Fruit fly (Drosophila melanogaster) whole organism, embryonic: Measurements from ENCODE around the gene Klp68D.

ENCODE experiments used
- Aef1 ChIP-seq: fragments of 200-800 bp; sonication (Bioruptor generic); IDR thresholded peaks from 3 replicates; pipeline ENCODE4 v1.3.6; 2022; ENCODE audit warnings: missing biosample characterization, missing genetic modification characterization
- BEAF-32 ChIP-seq: fragments of 200-800 bp; sonication (Bioruptor generic); optimal IDR thresholded peaks from 3 replicates; lab custom pipeline; 2017; ENCODE audit warnings: missing biosample characterization, missing genetic modification characterization, mild to moderate bottlenecking, moderate library complexity, missing genetic modification reagents
- CG10267 ChIP-seq: fragments of 200-800 bp; sonication (Bioruptor generic); optimal IDR thresholded peaks from 2 replicates; lab custom pipeline; 2018; ENCODE audit warnings: missing biosample characterization, mild to moderate bottlenecking, missing genetic modification characterization, moderate library complexity
- CG11085 ChIP-seq: fragments of 200-800 bp; sonication (Bioruptor generic); IDR thresholded peaks from 2 replicates; pipeline ENCODE4 v1.3.6; 2022; ENCODE audit warnings: missing biosample characterization, missing genetic modification characterization
- CG12155 ChIP-seq: fragments of 200-800 bp; sonication (Bioruptor generic); optimal IDR thresholded peaks from 3 replicates; lab custom pipeline; 2016; ENCODE audit warnings: missing biosample characterization, missing genetic modification characterization
- CG12659 ChIP-seq: fragments of 200-800 bp; sonication (Bioruptor generic); optimal IDR thresholded peaks from 3 replicates; lab custom pipeline; 2017; ENCODE audit warnings: mild to moderate bottlenecking, missing biosample characterization, missing genetic modification reagents, missing genetic modification characterization
- CG13287 ChIP-seq: fragments of 200-800 bp; sonication (Bioruptor generic); IDR thresholded peaks from 2 replicates; pipeline ENCODE4 v1.3.6; 2022; ENCODE audit warnings: missing biosample characterization, missing genetic modification characterization; ENCODE audit not compliant: partially characterized antibody
- CG13624 ChIP-seq: fragments of 200-800 bp; sonication (Bioruptor generic); optimal IDR thresholded peaks from 2 replicates; lab custom pipeline; 2016; ENCODE audit warnings: missing biosample characterization, missing genetic modification characterization
- CG15479 ChIP-seq: fragments of 200-800 bp; sonication (Bioruptor generic); optimal IDR thresholded peaks from 3 replicates; lab custom pipeline; 2019; ENCODE audit warnings: missing biosample characterization, mild to moderate bottlenecking, missing genetic modification characterization, moderate library complexity
- CG2875 ChIP-seq: fragments of 200-800 bp; sonication (Bioruptor generic); optimal IDR thresholded peaks from 2 replicates; lab custom pipeline; 2017; ENCODE audit warnings: missing biosample characterization, mild to moderate bottlenecking, missing genetic modification characterization, missing genetic modification reagents
- CG34376 ChIP-seq: fragments of 200-800 bp; sonication (Bioruptor generic); optimal IDR thresholded peaks from 2 replicates; lab custom pipeline; 2018; ENCODE audit warnings: missing biosample characterization, mild to moderate bottlenecking, missing genetic modification characterization
- CG34422 ChIP-seq: fragments of 200-800 bp; sonication (Bioruptor generic); IDR thresholded peaks from 3 replicates; pipeline ENCODE4 v1.3.6; 2022; ENCODE audit warnings: missing biosample characterization, missing genetic modification characterization
- CG6765 ChIP-seq: fragments of 200-800 bp; sonication (Bioruptor generic); optimal IDR thresholded peaks from 3 replicates; lab custom pipeline; 2017; ENCODE audit warnings: missing biosample characterization, mild to moderate bottlenecking, missing genetic modification characterization
- CG7963 ChIP-seq: fragments of 200-800 bp; sonication (Bioruptor generic); IDR thresholded peaks from 3 replicates; pipeline ENCODE4 v1.3.6; 2022; ENCODE audit warnings: missing biosample characterization, missing genetic modification characterization; ENCODE audit not compliant: partially characterized antibody
- CG7987 ChIP-seq: fragments of 200-800 bp; sonication (Bioruptor generic); optimal IDR thresholded peaks from 2 replicates; lab custom pipeline; 2018; ENCODE audit warnings: missing biosample characterization, mild to moderate bottlenecking, missing genetic modification characterization, moderate library complexity
- CG8924 ChIP-seq: fragments of 200-800 bp; optimal IDR thresholded peaks from 3 replicates; lab custom pipeline; 2019; ENCODE audit warnings: missing biosample characterization, mild to moderate bottlenecking, missing genetic modification characterization, moderate library complexity
- CG9932 ChIP-seq: fragments of 200-800 bp; sonication (Bioruptor generic); IDR thresholded peaks from 2 replicates; pipeline ENCODE4 v1.3.6; 2022; ENCODE audit warnings: missing biosample characterization, missing genetic modification characterization
- Ets97D ChIP-seq: fragments of 200-800 bp; sonication (Bioruptor generic); optimal IDR thresholded peaks from 3 replicates; lab custom pipeline; 2016; ENCODE audit warnings: missing biosample characterization, missing genetic modification characterization
- Fer3 ChIP-seq: fragments of 200-800 bp; sonication (Bioruptor generic); optimal IDR thresholded peaks from 2 replicates; lab custom pipeline; 2018; ENCODE audit warnings: missing biosample characterization, mild to moderate bottlenecking, missing genetic modification characterization, moderate library complexity
- HLH54F ChIP-seq: fragments of 200-800 bp; sonication (Bioruptor generic); optimal IDR thresholded peaks from 3 replicates; lab custom pipeline; 2016; ENCODE audit warnings: missing biosample characterization, missing genetic modification characterization
- Hmr ChIP-seq: fragments of 200-800 bp; sonication (Bioruptor generic); optimal IDR thresholded peaks from 3 replicates; lab custom pipeline; 2017; ENCODE audit warnings: mild to moderate bottlenecking, missing biosample characterization, missing genetic modification reagents, missing genetic modification characterization
- Med ChIP-seq: fragments of 200-800 bp; sonication (Bioruptor generic); peaks from one replicate; lab custom pipeline; 2016; ENCODE audit warnings: missing biosample characterization, missing genetic modification characterization, mild to moderate bottlenecking, inconsistent platforms, moderate library complexity
- Optix ChIP-seq: fragments of 200-800 bp; sonication (Bioruptor generic); IDR thresholded peaks from 3 replicates; pipeline ENCODE4 v1.3.6; 2022; ENCODE audit warnings: missing biosample characterization, missing genetic modification characterization
- Tbp ChIP-seq: fragments of >200 bp; optimal IDR thresholded peaks from 2 replicates; lab custom pipeline; 2018; ENCODE audit warnings: missing biosample characterization, missing genetic modification characterization
- Trl ChIP-seq, 3 experiments: fragments of >200 bp in 2 of 3; fragments of 200-800 bp in 1 of 3; sonication (Bioruptor generic) in 1 of 3; optimal IDR thresholded peaks; 2 replicates in 1 of 3; 3 replicates in 2 of 3; lab custom pipeline; 2016 to 2017; ENCODE audit warnings: missing biosample characterization in 1 of 3, missing genetic modification characterization in 1 of 3
- bab2 ChIP-seq: fragments of 200-800 bp; sonication (Bioruptor generic); optimal IDR thresholded peaks from 2 replicates; lab custom pipeline; 2016; ENCODE audit warnings: missing biosample characterization, missing genetic modification characterization
- cg ChIP-seq: fragments of 200-800 bp; sonication (Bioruptor generic); optimal IDR thresholded peaks from 3 replicates; lab custom pipeline; 2019; ENCODE audit warnings: missing biosample characterization, mild to moderate bottlenecking, missing genetic modification characterization, moderate library complexity
- chinmo ChIP-seq: fragments of 200-800 bp; sonication (Bioruptor generic); IDR thresholded peaks from 4 replicates; pipeline ENCODE4 v1.3.6; 2022; ENCODE audit warnings: missing biosample characterization, missing genetic modification characterization; ENCODE audit not compliant: partially characterized antibody
- crp ChIP-seq, 2 experiments: fragments of 200-800 bp; sonication (Bioruptor generic); optimal IDR thresholded peaks; 2 replicates in 1 of 2; 3 replicates in 1 of 2; lab custom pipeline; 2017; ENCODE audit warnings: missing biosample characterization in 2 of 2, missing genetic modification characterization in 2 of 2, mild to moderate bottlenecking in 1 of 2, moderate library complexity in 1 of 2
- danr ChIP-seq: fragments of 200-800 bp; sonication (Bioruptor generic); IDR thresholded peaks from 2 replicates; pipeline ENCODE4 v1.3.6; 2022; ENCODE audit warnings: missing biosample characterization, missing genetic modification characterization
- dmrt99B ChIP-seq: fragments of 200-800 bp; sonication (Bioruptor generic); optimal IDR thresholded peaks from 2 replicates; lab custom pipeline; 2018; ENCODE audit warnings: missing biosample characterization, mild to moderate bottlenecking, missing genetic modification characterization, moderate library complexity
- esg ChIP-seq: fragments of 200-800 bp; sonication (Bioruptor generic); conservative IDR thresholded peaks from 2 replicates; pipeline ENCODE4 v1.3.6; 2022; ENCODE audit warnings: missing biosample characterization, missing genetic modification characterization
- eve ChIP-seq, 2 experiments: fragments of >200 bp; optimal IDR thresholded peaks; 2 replicates each; lab custom pipeline; 2017; ENCODE audit warnings: missing biosample characterization in 2 of 2, missing genetic modification characterization in 2 of 2
- kah ChIP-seq: fragments of 200-800 bp; sonication (Bioruptor generic); optimal IDR thresholded peaks from 2 replicates; lab custom pipeline; 2018; ENCODE audit warnings: missing biosample characterization, mild to moderate bottlenecking, missing genetic modification characterization
- lbe ChIP-seq: fragments of 200-800 bp; sonication (Bioruptor generic); optimal IDR thresholded peaks from 2 replicates; lab custom pipeline; 2016; ENCODE audit warnings: missing biosample characterization, mild to moderate bottlenecking, missing genetic modification characterization
- mirr ChIP-seq: fragments of 200-800 bp; sonication (Bioruptor generic); optimal IDR thresholded peaks from 3 replicates; lab custom pipeline; 2018; ENCODE audit warnings: missing biosample characterization, mild to moderate bottlenecking, missing genetic modification characterization
- nau ChIP-seq: fragments of 200-800 bp; sonication (Bioruptor generic); optimal IDR thresholded peaks from 3 replicates; lab custom pipeline; 2017; ENCODE audit warnings: missing biosample characterization, mild to moderate bottlenecking, missing genetic modification characterization, missing genetic modification reagents
- pho ChIP-seq: fragments of 200-800 bp; sonication (Bioruptor generic); optimal IDR thresholded peaks from 2 replicates; lab custom pipeline; 2016; ENCODE audit warnings: missing biosample characterization, missing genetic modification characterization
- pita ChIP-seq: fragments of 200-800 bp; sonication (Bioruptor generic); optimal IDR thresholded peaks from 2 replicates; lab custom pipeline; 2017; ENCODE audit warnings: missing biosample characterization, mild to moderate bottlenecking, missing genetic modification characterization
- pnt ChIP-seq: fragments of 200-800 bp; sonication (Bioruptor generic); optimal IDR thresholded peaks from 3 replicates; lab custom pipeline; 2016; ENCODE audit warnings: missing biosample characterization, missing genetic modification characterization
- psq ChIP-seq: fragments of 200-800 bp; sonication (Bioruptor generic); optimal IDR thresholded peaks from 2 replicates; lab custom pipeline; 2017; ENCODE audit warnings: missing biosample characterization, missing genetic modification characterization
- sens ChIP-seq: fragments of 200-800 bp; sonication (Bioruptor generic); peaks from one replicate; lab custom pipeline; 2016; ENCODE audit warnings: missing biosample characterization, missing genetic modification characterization
- seq ChIP-seq: fragments of 200-800 bp; sonication (Bioruptor generic); IDR thresholded peaks from 2 replicates; pipeline ENCODE4 v1.3.6; 2022; ENCODE audit warnings: missing biosample characterization, missing genetic modification characterization
- shn ChIP-seq: fragments of 200-800 bp; sonication (Bioruptor generic); optimal IDR thresholded peaks from 3 replicates; lab custom pipeline; 2016; ENCODE audit warnings: missing biosample characterization, missing genetic modification characterization
- sug ChIP-seq: fragments of 200-800 bp; optimal IDR thresholded peaks from 2 replicates; lab custom pipeline; 2019; ENCODE audit warnings: missing biosample characterization, mild to moderate bottlenecking, missing genetic modification characterization, moderate library complexity
- tna ChIP-seq: fragments of 200-800 bp; sonication (Bioruptor generic); IDR thresholded peaks from 2 replicates; pipeline ENCODE4 v1.3.6; 2022; ENCODE audit warnings: missing biosample characterization, missing genetic modification characterization; ENCODE audit not compliant: partially characterized antibody
- vvl ChIP-seq: fragments of 200-800 bp; sonication (Bioruptor generic); IDR thresholded peaks from 2 replicates; pipeline ENCODE4 v1.3.6; 2022; ENCODE audit warnings: missing biosample characterization, missing genetic modification characterization
- zen ChIP-seq: fragments of 200-800 bp; sonication (Bioruptor generic); optimal IDR thresholded peaks from 3 replicates; lab custom pipeline; 2018; ENCODE audit warnings: missing biosample characterization, mild to moderate bottlenecking, missing genetic modification characterization, moderate library complexity

The Klp68D gene

dm6 chr3L:11788195-11788594, 7.2 kb upstream of the Klp68D start (continued):
- TF ChIP-seq CG10267 (no peak), bab2 (GFP tag; lab: Kevin White, UChicago) (no peak)

- peak; percentile 77 for TF ChIP-seq psq (GFP tag; lab: Kevin White, UChicago)
- no peak for TF ChIP-seq CG11085
- no peak for TF ChIP-seq Optix
- TF ChIP-seq sug (tag; lab: Kevin White, UChicago): peak; percentile 25
- peak; percentile 70 for TF ChIP-seq cg (GFP tag; lab: Kevin White, UChicago)
- peak; percentile 70 for TF ChIP-seq CG15479 (GFP tag; lab: Kevin White, UChicago)
- peak; percentile 34 for TF ChIP-seq sens
- TF ChIP-seq BEAF-32 (GFP tag; lab: Kevin White, UChicago): no peak
- TF ChIP-seq Tbp (GFP tag; lab: Kevin White, UChicago): no peak
- TF ChIP-seq Trl (optimal IDR thresholded peaks at IDR 0.05; lab: Kevin White, UChicago): peak in 1 of 2 experiments; percentile 49
- no peak for TF ChIP-seq Trl (GFP tag; optimal IDR thresholded peaks at IDR 0.05; lab: Kevin White, UChicago)
- no peak for TF ChIP-seq CG7963
- TF ChIP-seq CG10267: no peak
- no peak for TF ChIP-seq kah (GFP tag; lab: Kevin White, UChicago)
- peak; percentile 73 for TF ChIP-seq Med
- TF ChIP-seq pnt (GFP tag; lab: Kevin White, UChicago): no peak
- no peak for TF ChIP-seq CG6765 (GFP tag; lab: Kevin White, UChicago)
- TF ChIP-seq Fer3 (tag; lab: Kevin White, UChicago): no peak
- TF ChIP-seq CG13287: peak; percentile 35
- peak; percentile 23 for TF ChIP-seq CG34376 (GFP tag; lab: Kevin White, UChicago)
- TF ChIP-seq lbe (GFP tag; lab: Kevin White, UChicago): peak; percentile 2
- peak in 1 of 2 experiments; percentile 76 for TF ChIP-seq crp (GFP tag; optimal IDR thresholded peaks at IDR 0.05; lab: Kevin White, UChicago)
- peak; percentile 81; the same call in 2 of the 4 replicates for TF ChIP-seq chinmo (GFP tag; lab: Robert Waterston, UW)
- no peak for TF ChIP-seq mirr
- no peak for TF ChIP-seq Hmr (GFP tag; lab: Kevin White, UChicago)
- TF ChIP-seq vvl (GFP tag; lab: Robert Waterston, UW): 0 out of 2 replicates have a peak, but pooled peaks have one; percentile 13
- peak; percentile 40; the same call in 1 of the 3 replicates for TF ChIP-seq CG34422 (GFP tag; lab: Robert Waterston, UW)
- TF ChIP-seq, all 482 proteins: peak for 14
Observed at dm6 chr3L:11788936-11789352, 6.5 kb upstream of the Klp68D start.

- TF ChIP-seq chinmo (GFP tag; lab: Robert Waterston, UW): peak; percentile 99
- no peak for TF ChIP-seq esg
- TF ChIP-seq CG2875 (GFP tag; lab: Kevin White, UChicago): no peak
- TF ChIP-seq shn (GFP tag; lab: Kevin White, UChicago): peak; percentile 6
- peak; percentile 16 for TF ChIP-seq pho (GFP tag; lab: Kevin White, UChicago)
- TF ChIP-seq CG12155 (GFP tag; lab: Kevin White, UChicago): peak; percentile 3
- peak; percentile 83 for TF ChIP-seq Ets97D (GFP tag; lab: Kevin White, UChicago)
- no peak for TF ChIP-seq nau (GFP tag; lab: Kevin White, UChicago)
- TF ChIP-seq cg (GFP tag; lab: Kevin White, UChicago): peak; percentile 88
- no peak for TF ChIP-seq danr
- peak; percentile 43; the same call in 1 of the 2 replicates for TF ChIP-seq CG9932 (GFP tag; lab: Robert Waterston, UW)
- peak; percentile 20 for TF ChIP-seq HLH54F (GFP tag; lab: Kevin White, UChicago)
- TF ChIP-seq Aef1 (GFP tag; lab: Robert Waterston, UW): no peak
- peak; percentile 52 for TF ChIP-seq CG13624 (GFP tag; lab: Kevin White, UChicago)
- TF ChIP-seq CG7987 (GFP tag; lab: Kevin White, UChicago): peak; percentile 15
- no peak for TF ChIP-seq eve (GFP tag; optimal IDR thresholded peaks at IDR 0.05; lab: Kevin White, UChicago)
- peak; percentile 27 for TF ChIP-seq CG8924 (tag; lab: Kevin White, UChicago)
- TF ChIP-seq CG12659 (GFP tag; lab: Kevin White, UChicago): peak; percentile 76
- TF ChIP-seq tna (GFP tag; lab: Robert Waterston, UW): peak; percentile 84
- TF ChIP-seq dmrt99B (tag; lab: Kevin White, UChicago): no peak
- TF ChIP-seq pita (GFP tag; lab: Kevin White, UChicago): peak; percentile 81
- no peak for TF ChIP-seq seq
- peak; percentile 33 for TF ChIP-seq zen (tag; lab: Kevin White, UChicago)
Observed at dm6 chr3L:11789773-11790172, 5.6 kb upstream of the Klp68D start, which contains the start of gene Pi3K68D. Gene Pi3K68D, minus strand, starts transcription at chr3L:11790013.
